Worm (Caenorhabditis elegans): Measurements from ENCODE around the gene F42G2.2.

- TF ChIP-seq hmg-4 (GFP tag; optimal IDR thresholded peaks at IDR 0.05) (no peak), ceh-13 (GFP tag; optimal IDR thresholded peaks at IDR 0.05) (no peak), ama-1 (optimal IDR thresholded peaks at IDR 0.05) (no peak), aly-1 (tag; optimal IDR thresholded peaks at IDR 0.05) (no peak), sea-1 (GFP tag; conservative IDR thresholded peaks at IDR 0.05) (no peak), tra-4 (tag; optimal IDR thresholded peaks at IDR 0.05) (no peak), F13C5.2 (tag; optimal IDR thresholded peaks at IDR 0.05) (no peak)
Measured at ce11 chrII:2440312-2440711, 18.3 kb downstream of the F42G2.2 start.
